Fruit fly (Drosophila melanogaster) whole organism, prepupa: ENCODE data around the gene CG31797.
A peak's percentile ranks its signal among the peaks of the same experiment; 100 is the strongest.

Experiments used
- Blimp-1 ChIP-seq: fragments of 200-800 bp; sonication (Bioruptor generic); optimal IDR thresholded peaks from 3 replicates; lab custom pipeline; 2017; ENCODE audit warnings: missing biosample characterization, missing genetic modification characterization, mild to moderate bottlenecking, moderate library complexity, missing genetic modification reagents
- CG10669 ChIP-seq: fragments of 200-800 bp; sonication (Bioruptor generic); optimal IDR thresholded peaks from 3 replicates; lab custom pipeline; 2018; ENCODE audit warnings: missing biosample characterization, mild to moderate bottlenecking, missing genetic modification characterization, moderate library complexity
- CG11902 ChIP-seq: fragments of 200-800 bp; sonication (Bioruptor generic); optimal IDR thresholded peaks from 3 replicates; lab custom pipeline; 2016; ENCODE audit warnings: missing biosample characterization, missing genetic modification characterization
- CG1621 ChIP-seq: fragments of 200-800 bp; sonication (Bioruptor generic); optimal IDR thresholded peaks from 3 replicates; lab custom pipeline; 2018; ENCODE audit warnings: missing biosample characterization, mild to moderate bottlenecking, missing genetic modification characterization
- CG31627 ChIP-seq: fragments of 200-800 bp; sonication (Bioruptor generic); optimal IDR thresholded peaks from 3 replicates; lab custom pipeline; 2016; ENCODE audit warnings: missing biosample characterization, missing genetic modification characterization
- CG32006 ChIP-seq: fragments of 200-800 bp; sonication (Bioruptor generic); optimal IDR thresholded peaks from 3 replicates; lab custom pipeline; 2017; ENCODE audit warnings: missing biosample characterization, mild to moderate bottlenecking, missing genetic modification characterization
- CG34406 ChIP-seq: fragments of 200-800 bp; sonication (Bioruptor generic); optimal IDR thresholded peaks from 3 replicates; lab custom pipeline; 2016; ENCODE audit warnings: missing biosample characterization, missing genetic modification characterization
- CG4318 ChIP-seq: fragments of 200-800 bp; sonication (Bioruptor generic); optimal IDR thresholded peaks from 3 replicates; lab custom pipeline; 2017; ENCODE audit warnings: missing biosample characterization, mild to moderate bottlenecking, missing genetic modification characterization
- CG6276 ChIP-seq: fragments of 200-800 bp; sonication (Bioruptor generic); optimal IDR thresholded peaks from 2 replicates; lab custom pipeline; 2017; ENCODE audit warnings: missing biosample characterization, mild to moderate bottlenecking, missing genetic modification characterization
- CG6854 ChIP-seq: fragments of 200-800 bp; sonication (Bioruptor generic); optimal IDR thresholded peaks from 2 replicates; lab custom pipeline; 2017; ENCODE audit warnings: missing biosample characterization, mild to moderate bottlenecking, missing genetic modification characterization
- CG7368 ChIP-seq: fragments of 200-800 bp; sonication (Bioruptor generic); optimal IDR thresholded peaks from 3 replicates; lab custom pipeline; 2016; ENCODE audit warnings: missing biosample characterization, missing genetic modification characterization
- CG8119 ChIP-seq: fragments of 200-800 bp; sonication (Bioruptor generic); IDR thresholded peaks from 3 replicates; pipeline ENCODE4 v1.3.6; 2022; ENCODE audit warnings: missing biosample characterization, missing genetic modification characterization
- CG8319 ChIP-seq: fragments of 200-800 bp; sonication (Bioruptor generic); optimal IDR thresholded peaks from 3 replicates; lab custom pipeline; 2016; ENCODE audit warnings: missing biosample characterization, missing genetic modification characterization
- CG8632 ChIP-seq: fragments of 200-800 bp; sonication (Bioruptor generic); optimal IDR thresholded peaks from 3 replicates; lab custom pipeline; 2016; ENCODE audit warnings: missing biosample characterization, missing genetic modification characterization
- CG9139 ChIP-seq: fragments of 200-800 bp; sonication (Bioruptor generic); optimal IDR thresholded peaks from 3 replicates; lab custom pipeline; 2017; ENCODE audit warnings: missing biosample characterization, mild to moderate bottlenecking, missing genetic modification characterization
- Eip75B ChIP-seq: fragments of 200-800 bp; sonication (Bioruptor generic); optimal IDR thresholded peaks from 3 replicates; lab custom pipeline; 2016; ENCODE audit warnings: missing biosample characterization, missing genetic modification characterization
- Eip78C ChIP-seq: fragments of 200-800 bp; sonication (Bioruptor generic); peaks from one replicate; lab custom pipeline; 2016; ENCODE audit warnings: missing biosample characterization, missing genetic modification characterization
- Eip93F ChIP-seq: fragments of 200-800 bp; sonication (Bioruptor generic); optimal IDR thresholded peaks from 2 replicates; lab custom pipeline; 2016; ENCODE audit warnings: missing biosample characterization, mild to moderate bottlenecking, missing genetic modification characterization
- Ets21C ChIP-seq: fragments of 200-800 bp; sonication (Bioruptor generic); optimal IDR thresholded peaks from 3 replicates; lab custom pipeline; 2016; ENCODE audit warnings: missing biosample characterization, missing genetic modification characterization
- Ets96B ChIP-seq: fragments of 200-800 bp; optimal IDR thresholded peaks from 2 replicates; lab custom pipeline; 2019; ENCODE audit warnings: missing biosample characterization, mild to moderate bottlenecking, missing genetic modification characterization, moderate library complexity
- Gug ChIP-seq: fragments of 200-800 bp; sonication (Bioruptor generic); IDR thresholded peaks from 2 replicates; pipeline ENCODE4 v1.3.6; 2022; ENCODE audit warnings: missing biosample characterization, missing genetic modification characterization
- Hr38 ChIP-seq: sonication (Bioruptor generic); optimal IDR thresholded peaks from 2 replicates; lab custom pipeline; 2016; ENCODE audit warnings: missing biosample characterization, missing genetic modification characterization
- Hr39 ChIP-seq: fragments of 200-800 bp; sonication (Bioruptor generic); optimal IDR thresholded peaks from 2 replicates; lab custom pipeline; 2016; ENCODE audit warnings: missing biosample characterization, missing genetic modification characterization
- Hr4 ChIP-seq: fragments of 200-800 bp; sonication (Bioruptor generic); optimal IDR thresholded peaks from 3 replicates; lab custom pipeline; 2016; ENCODE audit warnings: missing biosample characterization, missing genetic modification characterization
- Lpt ChIP-seq: fragments of 200-800 bp; sonication (Bioruptor generic); optimal IDR thresholded peaks from 3 replicates; lab custom pipeline; 2016; ENCODE audit warnings: missing biosample characterization, missing genetic modification characterization
- Met ChIP-seq: fragments of 200-800 bp; sonication (Bioruptor generic); optimal IDR thresholded peaks from 3 replicates; lab custom pipeline; 2016; ENCODE audit warnings: missing biosample characterization, missing genetic modification characterization
- OdsH ChIP-seq: fragments of 200-800 bp; sonication (Bioruptor generic); optimal IDR thresholded peaks from 3 replicates; lab custom pipeline; 2016; ENCODE audit warnings: missing biosample characterization, missing genetic modification characterization
- Smox ChIP-seq: fragments of 200-800 bp; sonication (Bioruptor generic); optimal IDR thresholded peaks from 3 replicates; lab custom pipeline; 2016; ENCODE audit warnings: missing biosample characterization, missing genetic modification characterization
- Sox102F ChIP-seq: fragments of 200-800 bp; sonication (Bioruptor generic); optimal IDR thresholded peaks from 2 replicates; lab custom pipeline; 2016; ENCODE audit warnings: missing biosample characterization, mild to moderate bottlenecking, missing genetic modification characterization
- Sox14 ChIP-seq: fragments of 200-800 bp; sonication (Bioruptor generic); optimal IDR thresholded peaks from 3 replicates; lab custom pipeline; 2016; ENCODE audit warnings: missing biosample characterization, missing genetic modification characterization
- achi ChIP-seq: fragments of 200-800 bp; sonication (Bioruptor generic); optimal IDR thresholded peaks from 3 replicates; lab custom pipeline; 2016; ENCODE audit warnings: missing biosample characterization, missing genetic modification characterization
- acj6 ChIP-seq: fragments of 200-800 bp; sonication (Bioruptor generic); optimal IDR thresholded peaks from 3 replicates; lab custom pipeline; 2016; ENCODE audit warnings: missing biosample characterization, missing genetic modification characterization
- cyc ChIP-seq: fragments of 200-800 bp; sonication (Bioruptor generic); optimal IDR thresholded peaks from 3 replicates; lab custom pipeline; 2016; ENCODE audit warnings: missing biosample characterization, missing genetic modification characterization
- dac ChIP-seq: fragments of 200-800 bp; sonication (Bioruptor generic); optimal IDR thresholded peaks from 2 replicates; lab custom pipeline; 2017; ENCODE audit warnings: missing biosample characterization, mild to moderate bottlenecking, missing genetic modification characterization
- dsx ChIP-seq: fragments of 200-800 bp; optimal IDR thresholded peaks from 3 replicates; lab custom pipeline; 2019; ENCODE audit warnings: missing biosample characterization, mild to moderate bottlenecking, missing genetic modification characterization, moderate library complexity; ENCODE audit not compliant: poor library complexity, severe bottlenecking
- eg ChIP-seq: fragments of 200-800 bp; sonication (Bioruptor generic); IDR thresholded peaks from 3 replicates; pipeline ENCODE4 v1.3.6; 2022; ENCODE audit warnings: missing biosample characterization, missing genetic modification characterization
- fd59A ChIP-seq: fragments of 200-800 bp; sonication (Bioruptor generic); optimal IDR thresholded peaks from 2 replicates; lab custom pipeline; 2017; ENCODE audit warnings: missing biosample characterization, mild to moderate bottlenecking, missing genetic modification characterization, missing genetic modification reagents
- fd85E ChIP-seq: fragments of 200-800 bp; sonication (Bioruptor generic); optimal IDR thresholded peaks from 3 replicates; lab custom pipeline; 2016; ENCODE audit warnings: missing biosample characterization, missing genetic modification characterization
- lz ChIP-seq: fragments of 200-800 bp; sonication (Bioruptor generic); optimal IDR thresholded peaks from 3 replicates; lab custom pipeline; 2016; ENCODE audit warnings: missing biosample characterization, missing genetic modification characterization
- net ChIP-seq: fragments of 200-800 bp; sonication (Bioruptor generic); optimal IDR thresholded peaks from 3 replicates; lab custom pipeline; 2016; ENCODE audit warnings: missing biosample characterization, missing genetic modification characterization
- pdm3 ChIP-seq: fragments of 200-800 bp; sonication (Bioruptor generic); optimal IDR thresholded peaks from 3 replicates; lab custom pipeline; 2016; ENCODE audit warnings: missing biosample characterization, missing genetic modification characterization
- salr ChIP-seq, 2 experiments: fragments of 200-800 bp; sonication (Bioruptor generic); optimal IDR thresholded peaks; 3 replicates each; lab custom pipeline; 2016 to 2018; ENCODE audit warnings: missing biosample characterization in 2 of 2, missing genetic modification characterization in 2 of 2, mild to moderate bottlenecking in 1 of 2
- spab ChIP-seq: fragments of 200-800 bp; sonication (Bioruptor generic); optimal IDR thresholded peaks from 2 replicates; lab custom pipeline; 2017; ENCODE audit warnings: missing biosample characterization, mild to moderate bottlenecking, missing genetic modification characterization, missing genetic modification reagents
- ss ChIP-seq, 2 experiments: fragments of 200-800 bp; sonication (Bioruptor generic); optimal IDR thresholded peaks; 2 replicates in 1 of 2; 3 replicates in 1 of 2; lab custom pipeline; 2017 to 2018; ENCODE audit warnings: mild to moderate bottlenecking in 2 of 2, missing biosample characterization in 2 of 2, missing genetic modification characterization in 2 of 2, moderate library complexity in 1 of 2
- topi ChIP-seq: fragments of 200-800 bp; sonication (Bioruptor generic); optimal IDR thresholded peaks from 3 replicates; lab custom pipeline; 2016; ENCODE audit warnings: missing biosample characterization, missing genetic modification characterization
- vri ChIP-seq: fragments of 200-800 bp; sonication (Bioruptor generic); optimal IDR thresholded peaks from 3 replicates; lab custom pipeline; 2016; ENCODE audit warnings: missing biosample characterization, mild to moderate bottlenecking, missing genetic modification characterization

CG31797 gene

dm6 chr2L:19252410-19252809, 9.6 kb downstream of the CG31797 start (continued):
- TF ChIP-seq CG1621 (no peak), salr (GFP tag; optimal IDR thresholded peaks at IDR 0.05; lab: Kevin White, UChicago) (peak in 1 of 2 experiments; percentile 46), Met (GFP tag; lab: Kevin White, UChicago) (peak; percentile 49), Ets96B (peak; percentile 37), Hr4 (GFP tag; lab: Kevin White, UChicago) (peak; percentile 80), CG10669 (GFP tag; lab: Kevin White, UChicago) (peak; percentile 7), pdm3 (GFP tag; lab: Kevin White, UChicago) (peak; percentile 65)

DNA sequence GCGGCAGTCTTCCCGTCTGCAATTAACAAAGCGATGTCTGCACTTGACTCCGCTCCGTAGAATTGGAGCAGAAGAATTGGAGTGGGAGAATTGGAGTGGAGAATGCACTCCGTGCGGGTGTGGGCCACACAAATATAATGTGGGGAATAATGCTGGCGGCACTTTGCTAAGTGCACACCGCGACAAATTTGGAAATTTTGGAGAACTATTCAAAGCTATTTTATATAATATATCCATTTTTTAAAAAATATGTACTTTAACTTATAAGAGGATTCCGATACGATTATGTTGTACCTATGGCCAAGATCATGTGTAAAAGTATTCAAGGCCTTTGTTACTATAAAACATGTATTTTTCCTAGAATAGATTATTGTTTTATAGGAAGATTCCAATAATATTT, 14.8 kb downstream of the CG31797 start:
- TF ChIP-seq Eip78C (GFP tag; lab: Kevin White, UChicago): peak; percentile 63
- no peak for TF ChIP-seq net (GFP tag; lab: Kevin White, UChicago)

dm6 chr2L:19245655-19246255, 16.3 kb downstream of the CG31797 start:
- TF ChIP-seq eg (GFP tag; lab: Robert Waterston, UW): peak; percentile 38; the same call in 1 of the 3 replicates
- TF ChIP-seq dsx (GFP tag; lab: Kevin White, UChicago): peak; percentile 8
- TF ChIP-seq salr (GFP tag; optimal IDR thresholded peaks at IDR 0.05; lab: Kevin White, UChicago): no peak
- no peak for TF ChIP-seq CG11902
- TF ChIP-seq Eip75B (GFP tag; lab: Kevin White, UChicago): peak; percentile 22
- TF ChIP-seq achi (GFP tag; lab: Kevin White, UChicago): peak; percentile 33
- no peak for TF ChIP-seq fd59A (GFP tag; lab: Kevin White, UChicago)
- TF ChIP-seq CG7368 (GFP tag; lab: Kevin White, UChicago): no peak
- TF ChIP-seq CG6276 (GFP tag; lab: Kevin White, UChicago): no peak
- TF ChIP-seq Hr38: no peak
- TF ChIP-seq Met (GFP tag; lab: Kevin White, UChicago): peak; percentile 36
- no peak for TF ChIP-seq CG9139 (GFP tag; lab: Kevin White, UChicago)
- peak; percentile 27 for TF ChIP-seq Smox
- peak; percentile 16 for TF ChIP-seq Hr39 (GFP tag; lab: Kevin White, UChicago)
- TF ChIP-seq acj6 (GFP tag; lab: Kevin White, UChicago): peak; percentile 48
- no peak for TF ChIP-seq Lpt (GFP tag; lab: Kevin White, UChicago)
- TF ChIP-seq ss (GFP tag; optimal IDR thresholded peaks at IDR 0.05; lab: Kevin White, UChicago): no peak
- TF ChIP-seq dac (GFP tag; lab: Kevin White, UChicago): no peak
- peak; percentile 47 for TF ChIP-seq OdsH (GFP tag; lab: Kevin White, UChicago)
- TF ChIP-seq pdm3 (GFP tag; lab: Kevin White, UChicago): peak; percentile 19
- peak; percentile 24 for TF ChIP-seq Sox102F (GFP tag; lab: Kevin White, UChicago)
- peak; percentile 21 for TF ChIP-seq net (GFP tag; lab: Kevin White, UChicago)
- no peak for TF ChIP-seq Sox14 (GFP tag; lab: Kevin White, UChicago)
- TF ChIP-seq CG4318 (GFP tag; lab: Kevin White, UChicago): no peak
- peak; percentile 35; the same call in 1 of the 3 replicates for TF ChIP-seq CG8119 (GFP tag; lab: Robert Waterston, UW)
- TF ChIP-seq Eip93F (GFP tag; lab: Kevin White, UChicago): no peak
- no peak for TF ChIP-seq CG6854 (GFP tag; lab: Kevin White, UChicago)
- no peak for TF ChIP-seq Blimp-1 (GFP tag; lab: Kevin White, UChicago)
- TF ChIP-seq vri: no peak
- no peak for TF ChIP-seq spab (GFP tag; lab: Kevin White, UChicago)
- peak; percentile 11 for TF ChIP-seq topi
- TF ChIP-seq Ets96B: peak; percentile 26
- no peak for TF ChIP-seq CG31627
- TF ChIP-seq Hr4 (GFP tag; lab: Kevin White, UChicago): peak; percentile 27
- peak; percentile 39 for TF ChIP-seq CG32006 (GFP tag; lab: Kevin White, UChicago)
- no peak for TF ChIP-seq lz (GFP tag; lab: Kevin White, UChicago)
- TF ChIP-seq Gug: no peak
- no peak for TF ChIP-seq CG8319 (GFP tag; lab: Kevin White, UChicago)
- TF ChIP-seq CG8632: peak; percentile 11
- TF ChIP-seq CG34406 (GFP tag; lab: Kevin White, UChicago): peak; percentile 31
- no peak for TF ChIP-seq CG1621
- TF ChIP-seq Ets21C (GFP tag; lab: Kevin White, UChicago): no peak
- no peak for TF ChIP-seq fd85E (GFP tag; lab: Kevin White, UChicago)
- no peak for TF ChIP-seq cyc (GFP tag; lab: Kevin White, UChicago)
